Fruit fly (Drosophila melanogaster) Kc167 (cell line): Measurements from ENCODE around the gene ND-B17.2.

Experiments used
- Myc ChIP-seq: fragments of >200 bp; optimal IDR thresholded peaks from 2 replicates; lab custom pipeline; 2017; ENCODE audit warnings: missing external identifiers
- h ChIP-seq: fragments of >200 bp; optimal IDR thresholded peaks from 3 replicates; lab custom pipeline; 2018; ENCODE audit warnings: missing external identifiers
- psq ChIP-seq: fragments of >200 bp; optimal IDR thresholded peaks from 2 replicates; lab custom pipeline; 2017; ENCODE audit warnings: missing external identifiers
- ttk ChIP-seq: sonication (Bioruptor generic); optimal IDR thresholded peaks from 2 replicates; lab custom pipeline; 2017; ENCODE audit warnings: missing external identifiers

- no peak for TF ChIP-seq h (lab: Kevin White, UChicago)
- no peak for TF ChIP-seq psq (lab: Kevin White, UChicago)
- TF ChIP-seq ttk = no peak
- no peak for TF ChIP-seq Myc (lab: Kevin White, UChicago)
These were observed 26.8 kb upstream of the ND-B17.2 start for dm6 chr2L:2606725-2607124.
